Fruit fly (Drosophila melanogaster) whole organism, pupa: ENCODE measurements around the gene CG11878.

ENCODE experiments used
- CG14655 ChIP-seq: fragments of 200-800 bp; sonication (Bioruptor generic); optimal IDR thresholded peaks from 3 replicates; lab custom pipeline; 2017; ENCODE audit warnings: mild to moderate bottlenecking, missing biosample characterization, missing genetic modification reagents, missing genetic modification characterization
- CG15710 ChIP-seq: fragments of 200-800 bp; sonication (Bioruptor generic); optimal IDR thresholded peaks from 2 replicates; lab custom pipeline; 2018; ENCODE audit warnings: missing biosample characterization, mild to moderate bottlenecking, missing genetic modification characterization, moderate library complexity
- CG32121 ChIP-seq: fragments of 200-800 bp; sonication (Bioruptor generic); IDR thresholded peaks from 2 replicates; pipeline ENCODE4 v1.3.6; 2022; ENCODE audit warnings: missing biosample characterization, missing genetic modification characterization
- CG4496 ChIP-seq: fragments of 200-800 bp; sonication (Bioruptor generic); IDR thresholded peaks from 3 replicates; pipeline ENCODE4 v1.3.6; 2022; ENCODE audit warnings: missing biosample characterization, missing genetic modification characterization
- CG9948 ChIP-seq: fragments of 200-800 bp; sonication (Bioruptor generic); optimal IDR thresholded peaks from 2 replicates; lab custom pipeline; 2018; ENCODE audit warnings: missing biosample characterization, mild to moderate bottlenecking, missing genetic modification characterization, moderate library complexity
- D1 ChIP-seq: fragments of 200-800 bp; sonication (Bioruptor generic); optimal IDR thresholded peaks from 2 replicates; lab custom pipeline; 2018; ENCODE audit warnings: missing biosample characterization, mild to moderate bottlenecking, missing genetic modification characterization, moderate library complexity
- EcR ChIP-seq: fragments of 200-800 bp; sonication (Bioruptor generic); optimal IDR thresholded peaks from 3 replicates; lab custom pipeline; 2019; ENCODE audit warnings: missing biosample characterization, missing genetic modification characterization, mild to moderate bottlenecking, moderate library complexity, missing genetic modification reagents
- Pif1A ChIP-seq: fragments of 200-800 bp; sonication (Bioruptor generic); optimal IDR thresholded peaks from 3 replicates; lab custom pipeline; 2016; ENCODE audit warnings: missing biosample characterization, missing genetic modification characterization
- Pif1B ChIP-seq: fragments of 200-800 bp; sonication (Bioruptor generic); optimal IDR thresholded peaks from 3 replicates; lab custom pipeline; 2016; ENCODE audit warnings: missing biosample characterization, missing genetic modification characterization
- Snoo ChIP-seq: fragments of 200-800 bp; sonication (Bioruptor generic); optimal IDR thresholded peaks from 3 replicates; lab custom pipeline; 2017; ENCODE audit warnings: missing biosample characterization, mild to moderate bottlenecking, missing genetic modification characterization, inconsistent platforms
- gl ChIP-seq: fragments of 200-800 bp; sonication (Bioruptor generic); optimal IDR thresholded peaks from 2 replicates; lab custom pipeline; 2018; ENCODE audit warnings: missing biosample characterization, mild to moderate bottlenecking, missing genetic modification characterization

dm6 chr3R:25275276-25275675 lies 1.6 kb downstream of the CG11878 start:
- TF ChIP-seq EcR (no peak), Pif1B (GFP tag; lab: Kevin White, UChicago) (no peak), CG4496 (no peak), CG9948 (tag; lab: Kevin White, UChicago) (no peak), gl (tag; lab: Kevin White, UChicago) (no peak), Pif1A (GFP tag; lab: Kevin White, UChicago) (no peak), Snoo (tag; lab: Kevin White, UChicago) (no peak), CG15710 (tag; lab: Kevin White, UChicago) (no peak), D1 (tag; lab: Kevin White, UChicago) (no peak), CG14655 (GFP tag; lab: Kevin White, UChicago) (no peak), CG32121 (GFP tag; lab: Robert Waterston, UW) (no peak)
